Worm (Caenorhabditis elegans): ENCODE measurements around the gene T19D12.10.

ce11 chrII:6668496-6668895 is 9.8 kb upstream of the T19D12.10 start:
- TF ChIP-seq lin-13 (GFP tag; optimal IDR thresholded peaks at IDR 0.05) (no peak), elt-1 (tag; optimal IDR thresholded peaks at IDR 0.05) (no peak), egl-27 (tag; optimal IDR thresholded peaks at IDR 0.05) (no peak), sma-3 (GFP tag; optimal IDR thresholded peaks at IDR 0.05) (no peak), nhr-11 (tag; optimal IDR thresholded peaks at IDR 0.05) (no peak), unc-55 (GFP tag; optimal IDR thresholded peaks at IDR 0.05) (no peak), unc-39 (tag; optimal IDR thresholded peaks at IDR 0.05) (no peak), nhr-237 (tag; optimal IDR thresholded peaks at IDR 0.05) (no peak), ZK546.5 (tag; optimal IDR thresholded peaks at IDR 0.05) (no peak), nhr-129 (tag; optimal IDR thresholded peaks at IDR 0.05) (no peak), lin-11 (tag; optimal IDR thresholded peaks at IDR 0.05) (no peak)
